Worm (Caenorhabditis elegans) whole organism, mixed stage, embryonic: ENCODE results near the gene his-17.

ENCODE experiments used
- nhr-12 ChIP-seq: fragments of 150-350 bp; optimal IDR thresholded peaks from 2 replicates; lab custom pipeline; 2014; ENCODE audit warnings: missing biosample characterization, missing genetic modification characterization
- nhr-2 ChIP-seq: fragments of 150-350 bp; optimal IDR thresholded peaks from 2 replicates; lab custom pipeline; 2014; ENCODE audit warnings: missing biosample characterization, missing genetic modification characterization
- nhr-237 ChIP-seq: fragments of 150-350 bp; optimal IDR thresholded peaks from 2 replicates; lab custom pipeline; 2014; ENCODE audit warnings: missing biosample characterization, missing genetic modification characterization

- TF ChIP-seq nhr-2 (tag; lab: Kevin White, UChicago) (no peak), nhr-237 (tag; lab: Kevin White, UChicago) (no peak), nhr-12 (tag; lab: Kevin White, UChicago) (no peak)
These were observed 31.2 kb upstream of the his-17 start, which contains the start of gene H14N18.4 for ce11 chrV:8928967-8929366.
